Worm (Caenorhabditis elegans) whole organism, mixed stage, embryonic: ENCODE measurements around the gene tba-8.

Experiments used
- M03D4.4 ChIP-seq: sonication (generic microtip); optimal IDR thresholded peaks from 2 replicates; lab custom pipeline; 2017; ENCODE audit warnings: mild to moderate bottlenecking, missing genetic modification characterization, missing compliant biosample characterization
- blmp-1 ChIP-seq: fragments of 150-350 bp; optimal IDR thresholded peaks from 2 replicates; lab custom pipeline; 2014; ENCODE audit warnings: missing biosample characterization, missing genetic modification characterization
- ceh-43 ChIP-seq: fragments of 200-800 bp; sonication (Bioruptor generic); optimal IDR thresholded peaks from 2 replicates; lab custom pipeline; 2018; ENCODE audit warnings: mild to moderate bottlenecking, missing genetic modification characterization, moderate library complexity, missing compliant biosample characterization
- lin-13 ChIP-seq: fragments of 150-350 bp; optimal IDR thresholded peaks from 2 replicates; lab custom pipeline; 2014; ENCODE audit warnings: missing biosample characterization, missing genetic modification characterization
- mab-5 ChIP-seq: fragments of 150-350 bp; optimal IDR thresholded peaks from 2 replicates; lab custom pipeline; 2014; ENCODE audit warnings: missing biosample characterization, missing genetic modification characterization
- nhr-12 ChIP-seq: fragments of 150-350 bp; optimal IDR thresholded peaks from 2 replicates; lab custom pipeline; 2014; ENCODE audit warnings: missing biosample characterization, missing genetic modification characterization
- snpc-4 ChIP-seq: fragments of 150-350 bp; optimal IDR thresholded peaks from 2 replicates; lab custom pipeline; 2014; ENCODE audit warnings: missing biosample characterization, missing genetic modification characterization
- sptf-1 ChIP-seq: sonication (generic microtip); optimal IDR thresholded peaks from 2 replicates; lab custom pipeline; 2017; ENCODE audit warnings: mild to moderate bottlenecking, missing genetic modification characterization, moderate library complexity, missing compliant biosample characterization
- unc-62 ChIP-seq: fragments of 150-350 bp; optimal IDR thresholded peaks from 2 replicates; lab custom pipeline; 2014; ENCODE audit warnings: missing biosample characterization, missing genetic modification reagents, missing genetic modification characterization

ce11 chrX:9417948-9418347 is 40.2 kb downstream of the tba-8 start:
- TF ChIP-seq nhr-12 (tag; lab: Kevin White, UChicago) (no peak), sptf-1 (tag; lab: Kevin White, UChicago) (no peak), snpc-4 (tag; lab: Kevin White, UChicago) (no peak), ceh-43 (GFP tag; lab: Kevin White, UChicago) (no peak), unc-62 (GFP tag; lab: Kevin White, UChicago) (no peak), lin-13 (no peak), mab-5 (no peak), M03D4.4 (no peak), blmp-1 (no peak)
